Worm (Caenorhabditis elegans) whole organism, young adult: Measurements from ENCODE around the gene T06E8.2.

Source experiments
- B0035.1 ChIP-seq: sonication (generic microtip); optimal IDR thresholded peaks from 2 replicates; lab custom pipeline; 2016; ENCODE audit warnings: missing genetic modification characterization, mild to moderate bottlenecking, missing compliant biosample characterization, missing genotype, missing genetic modification reagents
- B0261.1 ChIP-seq: sonication (generic microtip); optimal IDR thresholded peaks from 2 replicates; lab custom pipeline; 2016; ENCODE audit warnings: mild to moderate bottlenecking, missing genetic modification characterization, moderate library complexity, missing compliant biosample characterization
- B0336.3 ChIP-seq: fragments of 200-800 bp; sonication (Bioruptor generic); IDR thresholded peaks from 2 replicates; pipeline ENCODE4 v1.3.6; 2022; ENCODE audit warnings: missing genetic modification characterization, missing compliant biosample characterization
- C06A6.2 ChIP-seq: fragments of 200-800 bp; sonication (Bioruptor generic); conservative IDR thresholded peaks from 2 replicates; pipeline ENCODE4 v1.3.6; 2022; ENCODE audit warnings: missing genetic modification characterization, missing compliant biosample characterization
- C17E4.6 ChIP-seq: fragments of 200-800 bp; sonication (Bioruptor generic); IDR thresholded peaks from 2 replicates; pipeline ENCODE4 v1.3.6; 2022; ENCODE audit warnings: missing genetic modification reagents, missing genetic modification characterization, missing compliant biosample characterization
- F22D6.2 ChIP-seq: sonication (generic microtip); optimal IDR thresholded peaks from 2 replicates; lab custom pipeline; 2016; ENCODE audit warnings: mild to moderate bottlenecking, missing genetic modification characterization, missing compliant biosample characterization
- F33H1.4 ChIP-seq: fragments of 200-800 bp; sonication (Bioruptor generic); IDR thresholded peaks from 2 replicates; pipeline ENCODE4 v1.3.6; 2022; ENCODE audit warnings: missing genetic modification reagents, missing genetic modification characterization, missing compliant biosample characterization
- F57A8.1 ChIP-seq: fragments of 200-800 bp; sonication (Bioruptor generic); optimal IDR thresholded peaks from 2 replicates; lab custom pipeline; 2018; ENCODE audit warnings: mild to moderate bottlenecking, missing genetic modification characterization, moderate library complexity, missing compliant biosample characterization
- F57C9.4 ChIP-seq: sonication (generic microtip); optimal IDR thresholded peaks from 2 replicates; lab custom pipeline; 2017; ENCODE audit warnings: mild to moderate bottlenecking, missing genetic modification characterization, missing compliant biosample characterization
- K12H6.12 ChIP-seq: fragments of 200-800 bp; sonication (Bioruptor generic); optimal IDR thresholded peaks from 2 replicates; lab custom pipeline; 2018; ENCODE audit warnings: mild to moderate bottlenecking, missing genetic modification characterization, missing compliant biosample characterization
- Y53F4B.3 ChIP-seq: fragments of 200-800 bp; sonication (Bioruptor generic); IDR thresholded peaks from 2 replicates; pipeline ENCODE4 v1.3.6; 2022; ENCODE audit warnings: missing genetic modification reagents, missing genetic modification characterization, missing compliant biosample characterization
- Y53G8AR.9 ChIP-seq: fragments of 200-800 bp; sonication (Bioruptor generic); conservative IDR thresholded peaks from 2 replicates; pipeline ENCODE4 v1.3.6; 2022; ENCODE audit warnings: missing genetic modification reagents, missing genetic modification characterization, missing compliant biosample characterization
- akir-1 ChIP-seq: fragments of 200-800 bp; sonication (Bioruptor generic); optimal IDR thresholded peaks from 2 replicates; lab custom pipeline; 2018; ENCODE audit warnings: mild to moderate bottlenecking, missing genetic modification characterization, moderate library complexity, missing compliant biosample characterization
- ama-1 ChIP-seq, 3 experiments: fragments of 150-350 bp in 1 of 3; sonication (generic microtip) in 2 of 3; optimal IDR thresholded peaks; 2 replicates each; lab custom pipeline; 2014 to 2018; ENCODE audit warnings: missing biosample characterization in 2 of 3, missing genetic modification characterization in 2 of 3, missing genetic modification reagents in 2 of 3
- athp-1 ChIP-seq: sonication (generic microtip); optimal IDR thresholded peaks from 2 replicates; lab custom pipeline; 2017; ENCODE audit warnings: mild to moderate bottlenecking, missing genetic modification characterization, missing compliant biosample characterization
- attf-3 ChIP-seq: fragments of 200-800 bp; sonication (Bioruptor generic); conservative IDR thresholded peaks from 2 replicates; pipeline ENCODE4 v1.3.6; 2022; ENCODE audit warnings: missing genetic modification reagents, missing genetic modification characterization, missing compliant biosample characterization
- attf-6 ChIP-seq: fragments of 200-800 bp; sonication (Bioruptor generic); IDR thresholded peaks from 2 replicates; pipeline ENCODE4 v1.3.6; 2022; ENCODE audit warnings: missing genetic modification reagents, missing genetic modification characterization, missing compliant biosample characterization
- bed-2 ChIP-seq: fragments of 200-800 bp; sonication (Bioruptor generic); IDR thresholded peaks from 2 replicates; pipeline ENCODE4 v1.3.6; 2022; ENCODE audit warnings: missing genetic modification reagents, missing genetic modification characterization, missing compliant biosample characterization
- ceh-100 ChIP-seq: fragments of 200-800 bp; sonication (Bioruptor generic); IDR thresholded peaks from 2 replicates; pipeline ENCODE4 v1.3.6; 2022; ENCODE audit warnings: missing genetic modification reagents, missing genetic modification characterization, missing compliant biosample characterization
- ceh-27 ChIP-seq: fragments of 200-800 bp; sonication (Bioruptor generic); optimal IDR thresholded peaks from 2 replicates; lab custom pipeline; 2018; ENCODE audit warnings: mild to moderate bottlenecking, missing genetic modification characterization, moderate library complexity, missing compliant biosample characterization
- ceh-79 ChIP-seq: sonication (generic microtip); optimal IDR thresholded peaks from 2 replicates; lab custom pipeline; 2017; ENCODE audit warnings: mild to moderate bottlenecking, missing genetic modification characterization, missing compliant biosample characterization
- die-1 ChIP-seq: sonication (generic microtip); optimal IDR thresholded peaks from 2 replicates; lab custom pipeline; 2016; ENCODE audit warnings: missing genotype, mild to moderate bottlenecking, missing genetic modification characterization, missing compliant biosample characterization
- ekl-4 ChIP-seq: fragments of 200-800 bp; sonication (Bioruptor generic); IDR thresholded peaks from 2 replicates; pipeline ENCODE4 v1.3.6; 2022; ENCODE audit warnings: missing genetic modification reagents, missing genetic modification characterization, missing compliant biosample characterization
- fkh-3 ChIP-seq: sonication (generic microtip); optimal IDR thresholded peaks from 2 replicates; lab custom pipeline; 2016; ENCODE audit warnings: mild to moderate bottlenecking, missing genetic modification characterization, missing compliant biosample characterization
- hlh-12 ChIP-seq: sonication (generic microtip); optimal IDR thresholded peaks from 2 replicates; lab custom pipeline; 2016; ENCODE audit warnings: missing genetic modification characterization, missing compliant biosample characterization
- hmg-20 ChIP-seq: fragments of 200-800 bp; sonication (Bioruptor generic); IDR thresholded peaks from 2 replicates; pipeline ENCODE4 v1.3.6; 2022; ENCODE audit warnings: missing genetic modification reagents, missing genetic modification characterization, missing compliant biosample characterization
- lag-1 ChIP-seq: fragments of 200-800 bp; sonication (Bioruptor generic); IDR thresholded peaks from 2 replicates; pipeline ENCODE4 v1.3.6; 2022; ENCODE audit warnings: missing genetic modification reagents, missing genetic modification characterization, missing compliant biosample characterization
- let-607 ChIP-seq, 2 experiments: fragments of 200-800 bp in 1 of 2; sonication (Bioruptor generic) in 1 of 2; sonication (generic microtip) in 1 of 2; optimal IDR thresholded peaks; 2 replicates each; lab custom pipeline; 2016 to 2018; ENCODE audit warnings: mild to moderate bottlenecking in 2 of 2, missing compliant biosample characterization in 2 of 2, missing genetic modification characterization in 2 of 2, moderate library complexity in 2 of 2, missing genotype in 1 of 2
- lin-54 ChIP-seq: fragments of 200-800 bp; sonication (Bioruptor generic); optimal IDR thresholded peaks from 2 replicates; lab custom pipeline; 2018; ENCODE audit warnings: mild to moderate bottlenecking, missing genetic modification characterization, missing compliant biosample characterization
- madf-6 ChIP-seq: fragments of 200-800 bp; sonication (Bioruptor generic); IDR thresholded peaks from 2 replicates; pipeline ENCODE4 v1.3.6; 2022; ENCODE audit warnings: missing genetic modification reagents, missing genetic modification characterization, missing compliant biosample characterization
- madf-8 ChIP-seq: fragments of 200-800 bp; sonication (Bioruptor generic); conservative IDR thresholded peaks from 2 replicates; pipeline ENCODE4 v1.3.6; 2022; ENCODE audit warnings: missing genetic modification reagents, missing genetic modification characterization, missing compliant biosample characterization
- mes-4 ChIP-seq: sonication (generic microtip); optimal IDR thresholded peaks from 2 replicates; lab custom pipeline; 2016; ENCODE audit warnings: missing genotype, missing genetic modification characterization, missing compliant biosample characterization
- mxl-1 ChIP-seq: sonication (generic microtip); optimal IDR thresholded peaks from 2 replicates; lab custom pipeline; 2016; ENCODE audit warnings: missing genetic modification characterization, missing compliant biosample characterization
- nfya-1 ChIP-seq: sonication (generic microtip); optimal IDR thresholded peaks from 2 replicates; lab custom pipeline; 2017; ENCODE audit warnings: antibody characterized with exemption, missing compliant biosample characterization, missing genetic modification characterization, borderline replicate concordance; ENCODE audit not compliant: insufficient read depth
- nfya-2 ChIP-seq: fragments of 200-800 bp; sonication (Bioruptor generic); IDR thresholded peaks from 2 replicates; pipeline ENCODE4 v1.3.6; 2022; ENCODE audit warnings: missing genetic modification reagents, missing genetic modification characterization, missing compliant biosample characterization
- nfyb-1 ChIP-seq: fragments of 200-800 bp; sonication (Bioruptor generic); IDR thresholded peaks from 2 replicates; pipeline ENCODE4 v1.3.6; 2022; ENCODE audit warnings: missing genetic modification reagents, missing genetic modification characterization, missing compliant biosample characterization
- nhr-120 ChIP-seq: fragments of 200-800 bp; sonication (Bioruptor generic); IDR thresholded peaks from 2 replicates; pipeline ENCODE4 v1.3.6; 2022; ENCODE audit warnings: missing genetic modification characterization, missing compliant biosample characterization
- nhr-179 ChIP-seq: sonication (generic microtip); optimal IDR thresholded peaks from 2 replicates; lab custom pipeline; 2016; ENCODE audit warnings: mild to moderate bottlenecking, missing genetic modification characterization, missing compliant biosample characterization
- nhr-27 ChIP-seq: fragments of 200-800 bp; sonication (Bioruptor generic); optimal IDR thresholded peaks from 2 replicates; lab custom pipeline; 2018; ENCODE audit warnings: mild to moderate bottlenecking, missing genetic modification characterization, moderate library complexity, missing compliant biosample characterization
- nhr-80 ChIP-seq: sonication (generic microtip); optimal IDR thresholded peaks from 2 replicates; lab custom pipeline; 2016; ENCODE audit warnings: missing genetic modification characterization, missing compliant biosample characterization
- pha-4 ChIP-seq: fragments of 150-350 bp; sonication (generic microtip); optimal IDR thresholded peaks from 2 replicates; lab custom pipeline; 2014; ENCODE audit warnings: missing biosample characterization, missing genetic modification reagents, missing genetic modification characterization
- rcor-1 ChIP-seq: fragments of 200-800 bp; sonication (Bioruptor generic); IDR thresholded peaks from 2 replicates; pipeline ENCODE4 v1.3.6; 2022; ENCODE audit warnings: missing genetic modification reagents, missing genetic modification characterization, missing compliant biosample characterization
- sea-2 ChIP-seq: fragments of 200-800 bp; sonication (Bioruptor generic); IDR thresholded peaks from 2 replicates; pipeline ENCODE4 v1.3.6; 2022; ENCODE audit warnings: missing genetic modification characterization, missing compliant biosample characterization
- sptf-2 ChIP-seq: fragments of 200-800 bp; sonication (Bioruptor generic); optimal IDR thresholded peaks from 2 replicates; lab custom pipeline; 2018; ENCODE audit warnings: mild to moderate bottlenecking, missing genetic modification characterization, missing compliant biosample characterization
- tbp1 ChIP-seq: fragments of 200-800 bp; sonication (Bioruptor generic); optimal IDR thresholded peaks from 2 replicates; lab custom pipeline; 2018; ENCODE audit warnings: mild to moderate bottlenecking, missing genetic modification characterization, missing compliant biosample characterization
- tlf-1 ChIP-seq: fragments of 200-800 bp; sonication (Bioruptor generic); optimal IDR thresholded peaks from 2 replicates; lab custom pipeline; 2018; ENCODE audit warnings: mild to moderate bottlenecking, missing genetic modification characterization, missing compliant biosample characterization
- unc-130 ChIP-seq: sonication (generic microtip); optimal IDR thresholded peaks from 2 replicates; lab custom pipeline; 2016; ENCODE audit warnings: missing genetic modification reagents, missing genetic modification characterization, missing compliant biosample characterization
- zim-3 ChIP-seq: sonication (generic microtip); optimal IDR thresholded peaks from 2 replicates; lab custom pipeline; 2017; ENCODE audit warnings: mild to moderate bottlenecking, missing genetic modification characterization, moderate library complexity, missing compliant biosample characterization
- ztf-6 ChIP-seq: fragments of 200-800 bp; sonication (Bioruptor generic); IDR thresholded peaks from 2 replicates; pipeline ENCODE4 v1.3.6; 2022; ENCODE audit warnings: missing genetic modification reagents, missing genetic modification characterization, missing compliant biosample characterization

T06E8.2 gene

ce11 chrV:10023062-10023536, 13.1 kb downstream of the T06E8.2 start (continued):
- peak; percentile 49 for TF ChIP-seq lin-54 (GFP tag; lab: Kevin White, UChicago)
- TF ChIP-seq nfyb-1 (GFP tag; lab: Robert Waterston, UW), result no peak
- no peak for TF ChIP-seq bed-2
- peak; percentile 61; the same call in 1 of the 2 replicates for TF ChIP-seq C17E4.6 (GFP tag; lab: Robert Waterston, UW)
- no peak for TF ChIP-seq lag-1 (GFP tag; lab: Robert Waterston, UW)
- no peak for TF ChIP-seq madf-6 (GFP tag; lab: Robert Waterston, UW)
- no peak for TF ChIP-seq F57A8.1 (GFP tag; lab: Kevin White, UChicago)
- no peak for TF ChIP-seq nhr-80 (tag; lab: Kevin White, UChicago)
- TF ChIP-seq pha-4 (tag; lab: Kevin White, UChicago), result no peak
- no peak for TF ChIP-seq sea-2 (GFP tag; lab: Robert Waterston, UW)
- no peak for TF ChIP-seq B0035.1 (tag; lab: Kevin White, UChicago)
- no peak for TF ChIP-seq C06A6.2 (GFP tag; lab: Robert Waterston, UW)
- TF ChIP-seq zim-3 (tag; lab: Kevin White, UChicago), result no peak
- no peak for TF ChIP-seq mxl-1 (tag; lab: Kevin White, UChicago)
- no peak for TF ChIP-seq attf-3 (GFP tag; lab: Robert Waterston, UW)
- TF ChIP-seq Y53F4B.3 (GFP tag; lab: Robert Waterston, UW), result 0 out of 2 replicates have a peak, but pooled peaks have one; percentile 37
- TF ChIP-seq B0336.3 (GFP tag; lab: Robert Waterston, UW), result peak; percentile 46; the same call in 1 of the 2 replicates
- peak; percentile 80 for TF ChIP-seq nhr-27 (tag; lab: Kevin White, UChicago)
- no peak for TF ChIP-seq hmg-20 (GFP tag; lab: Robert Waterston, UW)
- no peak for TF ChIP-seq ceh-100 (GFP tag; lab: Robert Waterston, UW)
- no peak for TF ChIP-seq athp-1 (tag; lab: Kevin White, UChicago)
- TF ChIP-seq ztf-6 (GFP tag; lab: Robert Waterston, UW), result no peak
- no peak for TF ChIP-seq mes-4 (tag; lab: Kevin White, UChicago)
- TF ChIP-seq B0261.1 (tag; lab: Kevin White, UChicago), result no peak
- TF ChIP-seq ekl-4 (GFP tag; lab: Robert Waterston, UW), result no peak
- no peak for TF ChIP-seq Y53G8AR.9 (GFP tag; lab: Robert Waterston, UW)
- TF ChIP-seq tbp1 (GFP tag; lab: Kevin White, UChicago), result peak; percentile 55
- TF ChIP-seq K12H6.12, result no peak
- no peak for TF ChIP-seq fkh-3 (tag; lab: Kevin White, UChicago)
- no peak for TF ChIP-seq nhr-179
- no peak for TF ChIP-seq nhr-120
- TF ChIP-seq akir-1 (GFP tag; lab: Kevin White, UChicago), result no peak
- no peak; the same call in 1 of the 2 replicates for TF ChIP-seq madf-8 (GFP tag; lab: Robert Waterston, UW)
- no peak for TF ChIP-seq ama-1 (optimal IDR thresholded peaks at IDR 0.05; lab: Kevin White, UChicago)
- peak; percentile 33 to 73 for TF ChIP-seq ama-1 (GFP tag; optimal IDR thresholded peaks at IDR 0.05; lab: Kevin White, UChicago)
- no peak for TF ChIP-seq sptf-2
- TF ChIP-seq F57C9.4 (tag; lab: Kevin White, UChicago), result no peak
- no peak for TF ChIP-seq nfya-1
- TF ChIP-seq nfya-2 (GFP tag; lab: Robert Waterston, UW), result no peak
- no peak for TF ChIP-seq F22D6.2 (tag; lab: Kevin White, UChicago)
- TF ChIP-seq rcor-1 (GFP tag; lab: Robert Waterston, UW), result no peak
- no peak for TF ChIP-seq die-1 (tag; lab: Kevin White, UChicago)
- no peak for TF ChIP-seq ceh-27
- 0 out of 2 replicates have a peak, but pooled peaks have one; percentile 7 for TF ChIP-seq F33H1.4
- TF ChIP-seq unc-130 (GFP tag; lab: Kevin White, UChicago), result peak; percentile 97
- TF ChIP-seq let-607 (tag; optimal IDR thresholded peaks at IDR 0.05; lab: Kevin White, UChicago), result no peak
- peak; percentile 78; the same call in 1 of the 2 replicates for TF ChIP-seq attf-6
- no peak for TF ChIP-seq ceh-79 (tag; lab: Kevin White, UChicago)
- no peak for TF ChIP-seq hlh-12 (tag; lab: Kevin White, UChicago)
- peak; percentile 62 for TF ChIP-seq tlf-1 (GFP tag; lab: Kevin White, UChicago)
